Fruit fly (Drosophila melanogaster) whole organism, embryonic: ENCODE measurements around the gene CG11279.

ENCODE experiments used
- Awh ChIP-seq: fragments of 200-800 bp; sonication (Bioruptor generic); IDR thresholded peaks from 2 replicates; pipeline ENCODE4, ENCODE4 v1.3.6; 2022; ENCODE audit warnings: missing biosample characterization, missing genetic modification characterization
- BEAF-32 ChIP-seq: fragments of 200-800 bp; sonication (Bioruptor generic); optimal IDR thresholded peaks from 3 replicates; lab custom pipeline; 2017; ENCODE audit warnings: missing biosample characterization, missing genetic modification characterization, mild to moderate bottlenecking, moderate library complexity, missing genetic modification reagents
- CG10209 ChIP-seq: fragments of 200-800 bp; sonication (Bioruptor generic); optimal IDR thresholded peaks from 3 replicates; lab custom pipeline; 2017; ENCODE audit warnings: missing biosample characterization, mild to moderate bottlenecking, missing genetic modification characterization, missing genetic modification reagents
- CG10267 ChIP-seq: fragments of 200-800 bp; sonication (Bioruptor generic); optimal IDR thresholded peaks from 2 replicates; lab custom pipeline; 2018; ENCODE audit warnings: missing biosample characterization, mild to moderate bottlenecking, missing genetic modification characterization, moderate library complexity
- CG11398 ChIP-seq: fragments of 200-800 bp; sonication (Bioruptor generic); optimal IDR thresholded peaks from 2 replicates; lab custom pipeline; 2016; ENCODE audit warnings: missing biosample characterization, missing genetic modification characterization
- CG12071 ChIP-seq: fragments of 200-800 bp; sonication (Bioruptor generic); optimal IDR thresholded peaks from 3 replicates; lab custom pipeline; 2018; ENCODE audit warnings: missing biosample characterization, mild to moderate bottlenecking, missing genetic modification characterization
- CG12299 ChIP-seq: fragments of 200-800 bp; sonication (Bioruptor generic); optimal IDR thresholded peaks from 2 replicates; lab custom pipeline; 2018; ENCODE audit warnings: missing biosample characterization, mild to moderate bottlenecking, missing genetic modification characterization
- CG12391 ChIP-seq: fragments of 200-800 bp; sonication (Bioruptor generic); optimal IDR thresholded peaks from 3 replicates; lab custom pipeline; 2018; ENCODE audit warnings: missing biosample characterization, mild to moderate bottlenecking, missing genetic modification characterization, moderate library complexity
- CG13624 ChIP-seq: fragments of 200-800 bp; sonication (Bioruptor generic); optimal IDR thresholded peaks from 2 replicates; lab custom pipeline; 2016; ENCODE audit warnings: missing biosample characterization, missing genetic modification characterization
- CG13894 ChIP-seq: fragments of 200-800 bp; sonication (Bioruptor generic); optimal IDR thresholded peaks from 3 replicates; lab custom pipeline; 2018; ENCODE audit warnings: missing biosample characterization, mild to moderate bottlenecking, missing genetic modification characterization, moderate library complexity
- CG15696 ChIP-seq: fragments of 200-800 bp; sonication (Bioruptor generic); optimal IDR thresholded peaks from 2 replicates; lab custom pipeline; 2019; ENCODE audit warnings: missing biosample characterization, mild to moderate bottlenecking, missing genetic modification characterization, moderate library complexity
- CG17359 ChIP-seq: fragments of 200-800 bp; sonication (Bioruptor generic); optimal IDR thresholded peaks from 3 replicates; lab custom pipeline; 2018; ENCODE audit warnings: missing biosample characterization, mild to moderate bottlenecking, missing genetic modification characterization, moderate library complexity
- CG17385 ChIP-seq: fragments of 200-800 bp; sonication (Bioruptor generic); optimal IDR thresholded peaks from 3 replicates; lab custom pipeline; 2018; ENCODE audit warnings: missing biosample characterization, mild to moderate bottlenecking, missing genetic modification characterization
- CG18262 ChIP-seq: fragments of 200-800 bp; optimal IDR thresholded peaks from 3 replicates; lab custom pipeline; 2019; ENCODE audit warnings: missing biosample characterization, mild to moderate bottlenecking, missing genetic modification characterization, moderate library complexity
- CG2199 ChIP-seq: fragments of 200-800 bp; sonication (Bioruptor generic); IDR thresholded peaks from 3 replicates; pipeline ENCODE4 v1.3.6; 2022; ENCODE audit warnings: missing biosample characterization, missing genetic modification characterization
- CG6254 ChIP-seq: fragments of 200-800 bp; sonication (Bioruptor generic); optimal IDR thresholded peaks from 3 replicates; lab custom pipeline; 2017; ENCODE audit warnings: mild to moderate bottlenecking, missing biosample characterization, missing genetic modification reagents, missing genetic modification characterization
- CG6854 ChIP-seq: fragments of 200-800 bp; sonication (Bioruptor generic); optimal IDR thresholded peaks from 3 replicates; lab custom pipeline; 2017; ENCODE audit warnings: missing biosample characterization, mild to moderate bottlenecking, missing genetic modification characterization
- CG7271 ChIP-seq: fragments of 200-800 bp; sonication (Bioruptor generic); optimal IDR thresholded peaks from 2 replicates; lab custom pipeline; 2018; ENCODE audit warnings: missing biosample characterization, mild to moderate bottlenecking, missing genetic modification characterization, moderate library complexity
- CG7556 ChIP-seq: fragments of 200-800 bp; sonication (Bioruptor generic); optimal IDR thresholded peaks from 2 replicates; lab custom pipeline; 2017; ENCODE audit warnings: missing biosample characterization, mild to moderate bottlenecking, missing genetic modification characterization
- CG8290 ChIP-seq, 3 experiments: fragments of 200-800 bp; sonication (Bioruptor generic); optimal IDR thresholded peaks; 2 replicates each; lab custom pipeline; 2016 to 2019; ENCODE audit warnings: missing biosample characterization in 3 of 3, missing genetic modification characterization in 3 of 3, mild to moderate bottlenecking in 2 of 3, moderate library complexity in 1 of 3
- CG8924 ChIP-seq: fragments of 200-800 bp; optimal IDR thresholded peaks from 3 replicates; lab custom pipeline; 2019; ENCODE audit warnings: missing biosample characterization, mild to moderate bottlenecking, missing genetic modification characterization, moderate library complexity
- CG9876 ChIP-seq: fragments of 200-800 bp; sonication (Bioruptor generic); optimal IDR thresholded peaks from 2 replicates; lab custom pipeline; 2016; ENCODE audit warnings: missing biosample characterization, missing genetic modification characterization
- Elba2 ChIP-seq: fragments of 200-800 bp; sonication (Bioruptor generic); optimal IDR thresholded peaks from 3 replicates; lab custom pipeline; 2016; ENCODE audit warnings: missing biosample characterization, missing genetic modification characterization
- Optix ChIP-seq: fragments of 200-800 bp; sonication (Bioruptor generic); IDR thresholded peaks from 3 replicates; pipeline ENCODE4 v1.3.6; 2022; ENCODE audit warnings: missing biosample characterization, missing genetic modification characterization
- ac ChIP-seq: fragments of 200-800 bp; sonication (Bioruptor generic); optimal IDR thresholded peaks from 3 replicates; lab custom pipeline; 2017; ENCODE audit warnings: missing biosample characterization, mild to moderate bottlenecking, missing genetic modification characterization
- aop ChIP-seq: fragments of 200-800 bp; sonication (Bioruptor generic); IDR thresholded peaks from 2 replicates; pipeline ENCODE4 v1.3.6; 2022; ENCODE audit warnings: missing biosample characterization, missing genetic modification characterization
- ato ChIP-seq: fragments of 200-800 bp; sonication (Bioruptor generic); IDR thresholded peaks from 2 replicates; pipeline ENCODE4 v1.3.6; 2022; ENCODE audit warnings: missing biosample characterization, missing genetic modification characterization; ENCODE audit not compliant: partially characterized antibody
- chm ChIP-seq: fragments of 200-800 bp; sonication (Bioruptor generic); IDR thresholded peaks from 2 replicates; pipeline ENCODE4 v1.3.6; 2022; ENCODE audit warnings: missing biosample characterization, missing genetic modification characterization
- disco-r ChIP-seq: fragments of 200-800 bp; sonication (Bioruptor generic); optimal IDR thresholded peaks from 2 replicates; lab custom pipeline; 2016; ENCODE audit warnings: missing biosample characterization, missing genetic modification characterization
- grau ChIP-seq: fragments of 200-800 bp; optimal IDR thresholded peaks from 3 replicates; lab custom pipeline; 2019; ENCODE audit warnings: missing biosample characterization, mild to moderate bottlenecking, missing genetic modification characterization, moderate library complexity
- gsb-n ChIP-seq: fragments of 200-800 bp; sonication (Bioruptor generic); optimal IDR thresholded peaks from 3 replicates; lab custom pipeline; 2018; ENCODE audit warnings: missing biosample characterization, mild to moderate bottlenecking, missing genetic modification characterization
- kni ChIP-seq: fragments of 200-800 bp; sonication (Bioruptor generic); optimal IDR thresholded peaks from 3 replicates; lab custom pipeline; 2017; ENCODE audit warnings: mild to moderate bottlenecking, missing biosample characterization, missing genetic modification reagents, missing genetic modification characterization
- oc ChIP-seq: fragments of 200-800 bp; sonication (Bioruptor generic); optimal IDR thresholded peaks from 2 replicates; lab custom pipeline; 2018; ENCODE audit warnings: missing biosample characterization, mild to moderate bottlenecking, missing genetic modification characterization, moderate library complexity
- odd ChIP-seq: fragments of 200-800 bp; sonication (Bioruptor generic); optimal IDR thresholded peaks from 2 replicates; lab custom pipeline; 2017; ENCODE audit warnings: missing biosample characterization, mild to moderate bottlenecking, missing genetic modification characterization
- rib ChIP-seq: fragments of 200-800 bp; sonication (Bioruptor generic); IDR thresholded peaks from 2 replicates; pipeline ENCODE4 v1.3.6; 2022; ENCODE audit warnings: missing biosample characterization, missing genetic modification characterization
- sens ChIP-seq: fragments of 200-800 bp; sonication (Bioruptor generic); peaks from one replicate; lab custom pipeline; 2016; ENCODE audit warnings: missing biosample characterization, missing genetic modification characterization
- sima ChIP-seq: fragments of 200-800 bp; sonication (Bioruptor generic); optimal IDR thresholded peaks from 2 replicates; lab custom pipeline; 2016; ENCODE audit warnings: missing biosample characterization, missing genetic modification characterization
- tgo ChIP-seq: fragments of 200-800 bp; sonication (Bioruptor generic); IDR thresholded peaks from 3 replicates; pipeline ENCODE4 v1.3.6; 2022; ENCODE audit warnings: missing biosample characterization, missing genetic modification characterization
- vvl ChIP-seq: fragments of 200-800 bp; sonication (Bioruptor generic); IDR thresholded peaks from 2 replicates; pipeline ENCODE4 v1.3.6; 2022; ENCODE audit warnings: missing biosample characterization, missing genetic modification characterization
- zen ChIP-seq: fragments of 200-800 bp; sonication (Bioruptor generic); optimal IDR thresholded peaks from 3 replicates; lab custom pipeline; 2018; ENCODE audit warnings: missing biosample characterization, mild to moderate bottlenecking, missing genetic modification characterization, moderate library complexity
- zen2 ChIP-seq: fragments of 200-800 bp; sonication (Bioruptor generic); IDR thresholded peaks from 3 replicates; pipeline ENCODE4 v1.3.6; 2022; ENCODE audit warnings: missing biosample characterization, missing genetic modification characterization; ENCODE audit not compliant: partially characterized antibody

The CG11279 gene

DNA sequence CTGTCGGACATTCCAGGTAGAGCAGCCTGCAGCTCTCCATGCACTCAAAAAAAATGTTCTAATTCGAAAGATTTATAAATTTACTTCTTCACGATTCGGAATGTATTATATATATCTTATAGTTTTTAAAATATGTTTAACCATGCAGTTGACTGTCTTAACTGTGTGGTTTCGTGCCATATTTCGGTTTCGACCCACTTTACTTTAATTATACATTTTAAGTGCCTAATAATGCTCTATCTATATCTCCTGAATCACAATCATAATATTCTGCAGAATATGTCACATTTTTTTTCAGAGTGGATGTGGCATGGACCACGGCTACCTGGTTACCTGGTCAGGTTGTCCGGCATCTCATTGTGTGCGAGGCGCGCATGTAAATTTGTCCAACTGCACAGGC lies 2.9 kb downstream of the CG11279 start (continued):
- TF ChIP-seq CG6254 (GFP tag; lab: Kevin White, UChicago) (no peak), CG12391 (tag; lab: Kevin White, UChicago) (peak; percentile 14), Elba2 (GFP tag; lab: Kevin White, UChicago) (peak; percentile 30), CG7271 (peak; percentile 3), CG12299 (no peak), aop (GFP tag; lab: Robert Waterston, UW) (no peak), CG17385 (no peak), zen (tag; lab: Kevin White, UChicago) (peak; percentile 83), BEAF-32 (no peak), CG9876 (no peak), CG18262 (peak; percentile 49), CG7556 (GFP tag; lab: Kevin White, UChicago) (peak; percentile 20), grau (tag; lab: Kevin White, UChicago) (peak; percentile 1), CG13624 (GFP tag; lab: Kevin White, UChicago) (no peak), disco-r (GFP tag; lab: Kevin White, UChicago) (no peak), CG12071 (GFP tag; lab: Kevin White, UChicago) (no peak), CG8924 (peak; percentile 25), tgo (GFP tag; lab: Robert Waterston, UW) (no peak), kni (GFP tag; lab: Kevin White, UChicago) (peak; percentile 43), Awh (0 out of 2 replicates have a peak, but pooled peaks have one; percentile 9), CG15696 (tag; lab: Kevin White, UChicago) (peak; percentile 84), odd (GFP tag; lab: Kevin White, UChicago) (no peak), CG10267 (tag; lab: Kevin White, UChicago) (peak; percentile 40), CG10209 (no peak), CG11398 (GFP tag; lab: Kevin White, UChicago) (no peak), CG6854 (GFP tag; lab: Kevin White, UChicago) (no peak), rib (GFP tag; lab: Robert Waterston, UW) (no peak), chm (GFP tag; lab: Robert Waterston, UW) (peak; percentile 14; the same call in 1 of the 2 replicates), zen2 (no peak)

DNA sequence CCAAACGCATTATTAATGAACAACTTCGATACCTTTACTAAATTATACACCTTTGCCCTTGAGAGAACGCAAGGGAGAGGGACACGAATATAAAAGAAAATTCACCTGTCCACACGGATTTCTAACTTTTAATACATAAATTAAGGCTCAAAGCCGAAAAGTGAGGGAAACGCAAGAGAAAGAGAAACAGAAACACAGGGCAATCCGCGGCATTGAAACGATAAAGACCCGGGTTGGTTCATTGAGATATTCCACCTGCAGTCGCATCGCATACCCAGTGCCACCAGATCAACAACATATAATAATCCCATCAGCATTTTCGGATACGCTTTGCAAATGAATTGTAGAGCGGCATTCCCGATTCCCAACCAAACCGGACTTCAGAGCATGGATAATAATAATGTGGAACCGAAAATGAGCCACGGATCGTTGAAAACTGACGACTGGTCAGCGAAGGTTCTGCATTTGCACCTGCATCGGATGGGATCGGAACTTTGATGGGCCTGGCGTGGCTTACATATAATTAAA lies 4.0 kb downstream of the CG11279 start:
- TF ChIP-seq Optix (GFP tag; lab: Robert Waterston, UW) (0 out of 3 replicates have a peak, but pooled peaks have one; percentile 7), CG2199 (GFP tag; lab: Robert Waterston, UW) (peak; percentile 58; the same call in 1 of the 3 replicates), sens (GFP tag; lab: Kevin White, UChicago) (peak; percentile 66), CG8290 (GFP tag; optimal IDR thresholded peaks at IDR 0.05; lab: Kevin White, UChicago) (no peak), CG8290 (tag; optimal IDR thresholded peaks at IDR 0.05; lab: Kevin White, UChicago) (no peak), oc (peak; percentile 51), CG13894 (no peak), sima (GFP tag; lab: Kevin White, UChicago) (no peak), ato (0 out of 2 replicates have a peak, but pooled peaks have one; percentile 26), CG17359 (tag; lab: Kevin White, UChicago) (no peak), ac (GFP tag; lab: Kevin White, UChicago) (peak; percentile 57), vvl (GFP tag; lab: Robert Waterston, UW) (0 out of 2 replicates have a peak, but pooled peaks have one; percentile 15), gsb-n (peak; percentile 39), kni (GFP tag; lab: Kevin White, UChicago) (peak; percentile 43)
